Worm (Caenorhabditis elegans) whole organism, L1 larva: Measurements from ENCODE around the gene Y64H9A.2.

ENCODE experiments used
- C16A3.4 ChIP-seq: fragments of 150-350 bp; optimal IDR thresholded peaks from 2 replicates; lab custom pipeline; 2014; ENCODE audit warnings: missing biosample characterization, missing genetic modification characterization
- F16B12.6 ChIP-seq: fragments of 150-350 bp; optimal IDR thresholded peaks from 2 replicates; lab custom pipeline; 2014; ENCODE audit warnings: missing biosample characterization, missing genetic modification characterization
- aly-2 ChIP-seq: fragments of 150-350 bp; optimal IDR thresholded peaks from 2 replicates; lab custom pipeline; 2014; ENCODE audit warnings: missing biosample characterization, missing genetic modification characterization
- ama-1 ChIP-seq: fragments of 150-350 bp; optimal IDR thresholded peaks from 2 replicates; lab custom pipeline; 2014
- blmp-1 ChIP-seq: fragments of 150-350 bp; optimal IDR thresholded peaks from 2 replicates; lab custom pipeline; 2014; ENCODE audit warnings: missing biosample characterization, missing genetic modification characterization
- ceh-8 ChIP-seq: fragments of 200-800 bp; sonication (Bioruptor generic); optimal IDR thresholded peaks from 2 replicates; lab custom pipeline; 2018; ENCODE audit warnings: mild to moderate bottlenecking, missing genetic modification characterization, moderate library complexity, missing compliant biosample characterization
- ceh-82 ChIP-seq, 3 experiments: fragments of 150-350 bp in 1 of 3; sonication (generic microtip) in 2 of 3; optimal IDR thresholded peaks; 2 replicates each; lab custom pipeline; 2014 to 2017; ENCODE audit warnings: missing biosample characterization in 3 of 3, missing genetic modification characterization in 3 of 3
- ceh-88 ChIP-seq: fragments of 200-800 bp; sonication (Bioruptor generic); IDR thresholded peaks from 2 replicates; pipeline ENCODE4 v1.3.6; 2022; ENCODE audit warnings: missing genetic modification characterization, missing compliant biosample characterization
- dpl-1 ChIP-seq, 3 experiments: fragments of 150-350 bp in 2 of 3; sonication (generic microtip) in 1 of 3; optimal IDR thresholded peaks; 2 replicates each; lab custom pipeline; 2014 to 2017; ENCODE audit warnings: missing biosample characterization in 3 of 3, missing genetic modification characterization in 3 of 3, missing genetic modification reagents in 3 of 3
- dsc-1 ChIP-seq: sonication (generic microtip); optimal IDR thresholded peaks from 2 replicates; lab custom pipeline; 2016; ENCODE audit warnings: mild to moderate bottlenecking, missing genetic modification characterization, missing compliant biosample characterization
- egl-27 ChIP-seq, 2 experiments: fragments of 150-350 bp in 1 of 2; sonication (generic microtip); optimal IDR thresholded peaks; 3 replicates each; lab custom pipeline; 2017 to 2018; ENCODE audit warnings: missing biosample characterization in 2 of 2, missing genetic modification characterization in 2 of 2, missing genetic modification reagents in 2 of 2
- elt-2 ChIP-seq: sonication (generic microtip); optimal IDR thresholded peaks from 2 replicates; lab custom pipeline; 2016; ENCODE audit warnings: missing genetic modification characterization, mild to moderate bottlenecking, inconsistent platforms, missing compliant biosample characterization, missing genetic modification reagents
- elt-3 ChIP-seq, 6 experiments: fragments of 150-350 bp in 1 of 6; sonication (generic microtip); optimal IDR thresholded peaks; 2 replicates each; lab custom pipeline; 2017 to 2018; ENCODE audit warnings: missing biosample characterization in 6 of 6, missing genetic modification characterization in 6 of 6, inconsistent platforms in 1 of 6
- ets-5 ChIP-seq: fragments of 200-800 bp; sonication (Bioruptor generic); IDR thresholded peaks from 2 replicates; pipeline ENCODE4 v1.3.6; 2022; ENCODE audit warnings: missing genetic modification characterization, missing compliant biosample characterization
- fkh-8 ChIP-seq: sonication (generic microtip); optimal IDR thresholded peaks from 2 replicates; lab custom pipeline; 2016; ENCODE audit warnings: mild to moderate bottlenecking, missing genetic modification characterization, missing compliant biosample characterization
- fos-1 ChIP-seq: fragments of 150-350 bp; optimal IDR thresholded peaks from 2 replicates; lab custom pipeline; 2014; ENCODE audit warnings: missing biosample characterization, missing genetic modification characterization
- grh-1 ChIP-seq: fragments of 200-800 bp; sonication (Bioruptor generic); IDR thresholded peaks from 2 replicates; pipeline ENCODE4 v1.3.6; 2022; ENCODE audit warnings: missing genetic modification reagents, missing genetic modification characterization, missing compliant biosample characterization
- irx-1 ChIP-seq: sonication (generic microtip); optimal IDR thresholded peaks from 2 replicates; lab custom pipeline; 2016; ENCODE audit warnings: missing genetic modification characterization, missing compliant biosample characterization
- isw-1 ChIP-seq: fragments of 200-800 bp; sonication (Bioruptor generic); IDR thresholded peaks from 2 replicates; pipeline ENCODE4 v1.3.6; 2022; ENCODE audit warnings: missing genetic modification characterization, missing compliant biosample characterization
- jun-1 ChIP-seq: fragments of 150-350 bp; optimal IDR thresholded peaks from 2 replicates; lab custom pipeline; 2014; ENCODE audit warnings: missing biosample characterization, missing genetic modification reagents, missing genetic modification characterization
- lin-13 ChIP-seq: fragments of 150-350 bp; optimal IDR thresholded peaks from 2 replicates; lab custom pipeline; 2014; ENCODE audit warnings: missing biosample characterization, missing genetic modification reagents, missing genetic modification characterization
- lin-14 ChIP-seq: fragments of 200-800 bp; sonication (Bioruptor generic); optimal IDR thresholded peaks from 2 replicates; lab custom pipeline; 2018; ENCODE audit warnings: mild to moderate bottlenecking, missing genetic modification characterization, moderate library complexity, missing compliant biosample characterization
- lin-15B ChIP-seq: fragments of 150-350 bp; sonication (generic microtip); optimal IDR thresholded peaks from 3 replicates; lab custom pipeline; 2014; ENCODE audit warnings: missing biosample characterization, missing genetic modification characterization
- lin-35 ChIP-seq, 2 experiments: fragments of 150-350 bp; optimal IDR thresholded peaks; 2 replicates each; lab custom pipeline; 2014; ENCODE audit warnings: missing biosample characterization in 2 of 2, missing genetic modification characterization in 2 of 2, missing genetic modification reagents in 2 of 2
- lin-39 ChIP-seq: fragments of 150-350 bp; optimal IDR thresholded peaks from 2 replicates; lab custom pipeline; 2014; ENCODE audit warnings: missing biosample characterization, missing genetic modification reagents, missing genetic modification characterization
- lir-3 ChIP-seq: sonication (generic microtip); optimal IDR thresholded peaks from 2 replicates; lab custom pipeline; 2016; ENCODE audit warnings: mild to moderate bottlenecking, missing genetic modification characterization, moderate library complexity, missing compliant biosample characterization; ENCODE audit not compliant: poor library complexity
- lsy-2 ChIP-seq, 2 experiments: fragments of 150-350 bp; optimal IDR thresholded peaks; 2 replicates each; lab custom pipeline; 2014; ENCODE audit warnings: missing biosample characterization in 2 of 2, missing genetic modification characterization in 2 of 2
- mdl-1 ChIP-seq, 2 experiments: fragments of 150-350 bp; optimal IDR thresholded peaks; 2 replicates each; lab custom pipeline; 2014 to 2017; ENCODE audit warnings: missing biosample characterization in 2 of 2, missing genetic modification characterization in 2 of 2, inconsistent platforms in 1 of 2
- mep-1 ChIP-seq: fragments of 150-350 bp; optimal IDR thresholded peaks from 2 replicates; lab custom pipeline; 2014; ENCODE audit warnings: missing biosample characterization, missing genetic modification characterization
- nhr-11 ChIP-seq: fragments of 150-350 bp; optimal IDR thresholded peaks from 2 replicates; lab custom pipeline; 2014; ENCODE audit warnings: missing biosample characterization, missing genetic modification characterization
- nhr-12 ChIP-seq: sonication (generic microtip); optimal IDR thresholded peaks from 2 replicates; lab custom pipeline; 2017; ENCODE audit warnings: missing biosample characterization, missing genetic modification characterization
- nhr-19 ChIP-seq: fragments of 200-800 bp; sonication (Bioruptor generic); conservative IDR thresholded peaks from 2 replicates; pipeline ENCODE4 v1.3.6; 2022; ENCODE audit warnings: missing genetic modification characterization, missing compliant biosample characterization
- nhr-28 ChIP-seq: fragments of 150-350 bp; optimal IDR thresholded peaks from 2 replicates; lab custom pipeline; 2014; ENCODE audit warnings: missing biosample characterization, missing genetic modification characterization
- nhr-47 ChIP-seq: sonication (generic microtip); optimal IDR thresholded peaks from 2 replicates; lab custom pipeline; 2016; ENCODE audit warnings: mild to moderate bottlenecking, missing genetic modification characterization, moderate library complexity, missing compliant biosample characterization
- nhr-85 ChIP-seq: sonication (generic microtip); peaks from one replicate; lab custom pipeline; 2016; ENCODE audit warnings: missing genetic modification characterization, inconsistent platforms, missing compliant biosample characterization
- pag-3 ChIP-seq: sonication (generic microtip); optimal IDR thresholded peaks from 2 replicates; lab custom pipeline; 2017; ENCODE audit warnings: missing genetic modification characterization, mild to moderate bottlenecking, missing compliant biosample characterization, antibody characterized with exemption, borderline replicate concordance; ENCODE audit not compliant: insufficient read depth
- pax-3 ChIP-seq: fragments of 200-800 bp; sonication (Bioruptor generic); optimal IDR thresholded peaks from 2 replicates; lab custom pipeline; 2018; ENCODE audit warnings: mild to moderate bottlenecking, missing genetic modification characterization, moderate library complexity, missing compliant biosample characterization
- rnt-1 ChIP-seq: sonication (generic microtip); optimal IDR thresholded peaks from 2 replicates; lab custom pipeline; 2016; ENCODE audit warnings: mild to moderate bottlenecking, missing genetic modification characterization, moderate library complexity, missing compliant biosample characterization
- snpc-4 ChIP-seq: fragments of 150-350 bp; optimal IDR thresholded peaks from 2 replicates; lab custom pipeline; 2014; ENCODE audit warnings: missing biosample characterization, missing genetic modification characterization
- snu-23 ChIP-seq: sonication (generic microtip); optimal IDR thresholded peaks from 2 replicates; lab custom pipeline; 2016; ENCODE audit warnings: missing genetic modification characterization, missing compliant biosample characterization
- sox-4 ChIP-seq: sonication (generic microtip); optimal IDR thresholded peaks from 2 replicates; lab custom pipeline; 2016; ENCODE audit warnings: missing genetic modification characterization, missing compliant biosample characterization
- sptf-1 ChIP-seq: fragments of 150-350 bp; optimal IDR thresholded peaks from 2 replicates; lab custom pipeline; 2014; ENCODE audit warnings: missing biosample characterization, missing genetic modification characterization
- sup-37 ChIP-seq: fragments of 200-800 bp; sonication (Bioruptor generic); optimal IDR thresholded peaks from 2 replicates; lab custom pipeline; 2018; ENCODE audit warnings: mild to moderate bottlenecking, missing genetic modification characterization, missing compliant biosample characterization
- swsn-7 ChIP-seq: sonication (generic microtip); optimal IDR thresholded peaks from 2 replicates; lab custom pipeline; 2016; ENCODE audit warnings: missing genetic modification characterization, missing compliant biosample characterization
- tbx-2 ChIP-seq: sonication (generic microtip); optimal IDR thresholded peaks from 2 replicates; lab custom pipeline; 2016; ENCODE audit warnings: missing genetic modification characterization, missing compliant biosample characterization
- tlp-1 ChIP-seq: fragments of 150-350 bp; optimal IDR thresholded peaks from 2 replicates; lab custom pipeline; 2014; ENCODE audit warnings: missing biosample characterization, missing genetic modification characterization
- unc-130 ChIP-seq: fragments of 150-350 bp; optimal IDR thresholded peaks from 2 replicates; lab custom pipeline; 2017; ENCODE audit warnings: missing biosample characterization, missing genetic modification characterization, inconsistent platforms
- unc-86 ChIP-seq: sonication (generic microtip); optimal IDR thresholded peaks from 2 replicates; lab custom pipeline; 2016; ENCODE audit warnings: missing genetic modification characterization, missing compliant biosample characterization
- xbp-1 ChIP-seq: sonication (generic microtip); optimal IDR thresholded peaks from 2 replicates; lab custom pipeline; 2016; ENCODE audit warnings: missing genetic modification characterization, missing compliant biosample characterization
- zip-4 ChIP-seq: fragments of 200-800 bp; sonication (Bioruptor generic); optimal IDR thresholded peaks from 2 replicates; lab custom pipeline; 2018; ENCODE audit warnings: mild to moderate bottlenecking, missing genetic modification characterization, moderate library complexity, missing compliant biosample characterization
- ztf-4 ChIP-seq: fragments of 150-350 bp; optimal IDR thresholded peaks from 2 replicates; lab custom pipeline; 2014; ENCODE audit warnings: missing biosample characterization, missing genetic modification characterization

Y64H9A.2 gene

DNA sequence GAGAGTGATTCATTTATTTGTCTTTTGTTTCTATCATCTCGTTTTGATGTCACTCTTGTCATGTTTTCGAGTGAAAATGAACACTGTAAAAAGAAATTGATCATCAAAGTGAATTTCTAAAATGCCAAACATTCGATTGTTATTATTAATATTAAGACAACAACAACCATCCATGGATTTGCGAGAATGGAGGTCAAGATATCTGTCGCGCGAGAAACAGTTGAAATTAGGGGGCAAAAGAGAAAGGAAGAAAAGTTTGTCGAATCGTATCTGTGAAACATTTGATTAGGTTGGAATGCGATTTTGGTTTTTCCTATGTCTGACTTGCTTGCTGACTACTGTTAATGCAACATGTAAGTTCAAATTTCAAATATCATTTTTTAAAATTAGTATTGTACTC is 22.8 kb upstream of the Y64H9A.2 start, which contains the start of gene ZC449.2:
TSS of gene ZC449.2 (plus strand) at position 290 of the 400 bp plus-strand sequence.
- TF ChIP-seq isw-1 (GFP tag; lab: Robert Waterston, UW): no peak
- TF ChIP-seq blmp-1: peak; percentile 85

DNA sequence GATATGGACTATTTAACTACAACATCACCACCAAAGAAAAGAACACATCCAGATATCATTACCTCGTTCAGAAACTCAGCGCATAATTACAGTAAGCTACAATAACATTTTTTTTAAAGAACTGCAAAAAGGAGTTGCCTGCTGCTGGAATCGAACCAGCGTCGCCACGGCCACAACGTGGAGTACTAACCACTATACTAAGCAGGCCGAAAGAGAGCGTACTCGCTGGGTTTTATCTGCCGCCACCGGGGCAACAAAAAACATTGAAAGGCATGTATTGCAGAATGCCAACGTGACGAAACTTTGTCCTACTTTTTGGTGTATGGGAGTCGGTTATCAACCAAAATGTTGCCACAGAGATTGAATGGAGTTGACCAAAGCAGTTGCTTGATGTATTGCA is 21.1 kb upstream of the Y64H9A.2 start:
- TF ChIP-seq elt-2 (tag; lab: Kevin White, UChicago) (peak; percentile 20), nhr-19 (peak; percentile 63), rnt-1 (peak; percentile 65), swsn-7 (peak; percentile 58), unc-130 (tag; lab: Kevin White, UChicago) (peak; percentile 38), egl-27 (tag; optimal IDR thresholded peaks at IDR 0.05; lab: Kevin White, UChicago) (no peak), C16A3.4 (peak; percentile 66), lsy-2 (tag; optimal IDR thresholded peaks at IDR 0.05; lab: Kevin White, UChicago) (peak; percentile 19 to 53), dpl-1 (GFP tag; optimal IDR thresholded peaks at IDR 0.05; lab: Kevin White, UChicago) (peak in 1 of 3 experiments; percentile 22), xbp-1 (peak; percentile 63), ceh-8 (GFP tag; lab: Kevin White, UChicago) (no peak), elt-3 (tag; optimal IDR thresholded peaks at IDR 0.05; lab: Kevin White, UChicago) (no peak), nhr-47 (tag; lab: Kevin White, UChicago) (peak; percentile 67), tbx-2 (tag; lab: Kevin White, UChicago) (peak; percentile 54), lin-39 (tag; lab: Kevin White, UChicago) (no peak), dsc-1 (tag; lab: Kevin White, UChicago) (peak; percentile 63), nhr-12 (no peak), ceh-82 (tag; optimal IDR thresholded peaks at IDR 0.05; lab: Kevin White, UChicago) (peak; percentile 39 to 53 (median 44)), ama-1 (no peak), sptf-1 (tag; lab: Kevin White, UChicago) (no peak), jun-1 (tag; lab: Kevin White, UChicago) (peak; percentile 37), irx-1 (tag; lab: Kevin White, UChicago) (no peak), blmp-1 (peak; percentile 17), nhr-28 (tag; lab: Kevin White, UChicago) (no peak), zip-4 (peak; percentile 23), lin-15B (no peak), pag-3 (tag; lab: Kevin White, UChicago) (no peak), fos-1 (no peak), snpc-4 (no peak), mep-1 (tag; lab: Kevin White, UChicago) (peak; percentile 49), lin-35 (GFP tag; optimal IDR thresholded peaks at IDR 0.05; lab: Kevin White, UChicago) (peak; percentile 20 to 72), ztf-4 (tag; lab: Kevin White, UChicago) (no peak), tlp-1 (no peak), pax-3 (no peak), fkh-8 (tag; lab: Kevin White, UChicago) (peak; percentile 68), lin-14 (peak; percentile 58), nhr-85 (tag; lab: Kevin White, UChicago) (peak; percentile 69), grh-1 (GFP tag; lab: Robert Waterston, UW) (no peak), snu-23 (peak; percentile 83), aly-2 (tag; lab: Kevin White, UChicago) (no peak), nhr-11 (tag; lab: Kevin White, UChicago) (no peak), F16B12.6 (tag; lab: Kevin White, UChicago) (no peak), isw-1 (GFP tag; lab: Robert Waterston, UW) (no peak), mdl-1 (tag; optimal IDR thresholded peaks at IDR 0.05; lab: Kevin White, UChicago) (peak in 1 of 2 experiments; percentile 63), sup-37 (GFP tag; lab: Kevin White, UChicago) (no peak), lir-3 (peak; percentile 6), unc-86 (tag; lab: Kevin White, UChicago) (no peak), lin-13 (GFP tag; lab: Kevin White, UChicago) (peak; percentile 27), sox-4 (tag; lab: Kevin White, UChicago) (no peak), ets-5 (GFP tag; lab: Robert Waterston, UW) (no peak), ceh-88 (GFP tag; lab: Robert Waterston, UW) (no peak)
